Fruit fly (Drosophila melanogaster): ENCODE results near the gene lmgA.
A peak's percentile ranks its signal among the peaks of the same experiment; 100 is the strongest.

The lmgA gene

dm6 chr2L:8553789-8554626 lies 25.6 kb upstream of the lmgA start (continued):
- TF ChIP-seq CG6689 (GFP tag; IDR thresholded peaks at IDR 0.05) (peak; percentile 3; the same call in 1 of the 2 replicates), Hr78 (GFP tag; optimal IDR thresholded peaks at IDR 0.05) (peak in 1 of 2 experiments; percentile 45), Side (GFP tag; optimal IDR thresholded peaks at IDR 0.05) (peak; percentile 51), CG10366 (GFP tag; IDR thresholded peaks at IDR 0.05) (no peak), Sox102F (GFP tag; optimal IDR thresholded peaks at IDR 0.05) (peak; percentile 79), ewg (GFP tag; optimal IDR thresholded peaks at IDR 0.05) (peak; percentile 39), CG12155 (GFP tag; optimal IDR thresholded peaks at IDR 0.05) (peak; percentile 11), CG8924 (tag; optimal IDR thresholded peaks at IDR 0.05) (peak; percentile 66), kah (GFP tag; optimal IDR thresholded peaks at IDR 0.05) (no peak), CG1233 (GFP tag; optimal IDR thresholded peaks at IDR 0.05) (peak; percentile 15), CG7928 (GFP tag; optimal IDR thresholded peaks at IDR 0.05) (no peak), CG17802 (tag; optimal IDR thresholded peaks at IDR 0.05) (no peak), CG2712 (tag; optimal IDR thresholded peaks at IDR 0.05) (peak; percentile 57), CG5245 (GFP tag; optimal IDR thresholded peaks at IDR 0.05) (no peak), Sry-δ (GFP tag; optimal IDR thresholded peaks at IDR 0.05) (peak; percentile 3), Usf (GFP tag; optimal IDR thresholded peaks at IDR 0.05) (no peak), scrt (GFP tag; optimal IDR thresholded peaks at IDR 0.05) (no peak), CG7839 (tag; optimal IDR thresholded peaks at IDR 0.05) (peak; percentile 50), MBD-R2 (GFP tag; IDR thresholded peaks at IDR 0.05) (no peak), danr (GFP tag; IDR thresholded peaks at IDR 0.05) (no peak), CG15479 (GFP tag; optimal IDR thresholded peaks at IDR 0.05) (no peak), CG8089 (GFP tag; optimal IDR thresholded peaks at IDR 0.05) (no peak), CG3995 (GFP tag; optimal IDR thresholded peaks at IDR 0.05) (no peak), Hmx (GFP tag; optimal IDR thresholded peaks at IDR 0.05) (no peak), CG3065 (GFP tag; optimal IDR thresholded peaks at IDR 0.05) (no peak), Atf6 (GFP tag; IDR thresholded peaks at IDR 0.05) (no peak), CG1529 (GFP tag; optimal IDR thresholded peaks at IDR 0.05) (peak; percentile 15), CG18619 (GFP tag; optimal IDR thresholded peaks at IDR 0.05) (peak; percentile 30), CG12071 (GFP tag; optimal IDR thresholded peaks at IDR 0.05) (no peak), pita (GFP tag; optimal IDR thresholded peaks at IDR 0.05) (no peak), ind (GFP tag; optimal IDR thresholded peaks at IDR 0.05) (peak; percentile 15), dmrt99B (tag; optimal IDR thresholded peaks at IDR 0.05) (peak; percentile 44), Ssrp (tag; optimal IDR thresholded peaks at IDR 0.05) (peak; percentile 43), Rfx (GFP tag; IDR thresholded peaks at IDR 0.05) (no peak), Opbp (GFP tag; IDR thresholded peaks at IDR 0.05; ENCODE audit: partially characterized antibody) (no peak), jing (GFP tag; optimal IDR thresholded peaks at IDR 0.05) (no peak), Nf-YB (GFP tag; optimal IDR thresholded peaks at IDR 0.05) (peak; percentile 13), amos (GFP tag; IDR thresholded peaks at IDR 0.05; ENCODE audit: partially characterized antibody) (no peak), eve (GFP tag; optimal IDR thresholded peaks at IDR 0.05) (peak in 1 of 2 experiments; percentile 87), CTCF (GFP tag; optimal IDR thresholded peaks at IDR 0.05) (no peak), CG6765 (GFP tag; optimal IDR thresholded peaks at IDR 0.05) (no peak), sim (GFP tag; IDR thresholded peaks at IDR 0.05) (no peak), CG18262 (tag; optimal IDR thresholded peaks at IDR 0.05) (peak; percentile 66), shn (GFP tag; optimal IDR thresholded peaks at IDR 0.05) (no peak), otp (GFP tag; IDR thresholded peaks at IDR 0.05) (0 out of 3 replicates have a peak, but pooled peaks have one; percentile 4), CG3838 (GFP tag; optimal IDR thresholded peaks at IDR 0.05) (no peak), CG34376 (GFP tag; optimal IDR thresholded peaks at IDR 0.05) (no peak), Dad (GFP tag; optimal IDR thresholded peaks at IDR 0.05) (no peak), Scr (GFP tag; IDR thresholded peaks at IDR 0.05; ENCODE audit: partially characterized antibody) (no peak), CG7987 (GFP tag; optimal IDR thresholded peaks at IDR 0.05) (no peak)
